Fruit fly (Drosophila melanogaster): ENCODE results near the gene Ref1.
A peak's percentile ranks its signal among the peaks of the same experiment; 100 is the strongest.

The Ref1 gene

DNA sequence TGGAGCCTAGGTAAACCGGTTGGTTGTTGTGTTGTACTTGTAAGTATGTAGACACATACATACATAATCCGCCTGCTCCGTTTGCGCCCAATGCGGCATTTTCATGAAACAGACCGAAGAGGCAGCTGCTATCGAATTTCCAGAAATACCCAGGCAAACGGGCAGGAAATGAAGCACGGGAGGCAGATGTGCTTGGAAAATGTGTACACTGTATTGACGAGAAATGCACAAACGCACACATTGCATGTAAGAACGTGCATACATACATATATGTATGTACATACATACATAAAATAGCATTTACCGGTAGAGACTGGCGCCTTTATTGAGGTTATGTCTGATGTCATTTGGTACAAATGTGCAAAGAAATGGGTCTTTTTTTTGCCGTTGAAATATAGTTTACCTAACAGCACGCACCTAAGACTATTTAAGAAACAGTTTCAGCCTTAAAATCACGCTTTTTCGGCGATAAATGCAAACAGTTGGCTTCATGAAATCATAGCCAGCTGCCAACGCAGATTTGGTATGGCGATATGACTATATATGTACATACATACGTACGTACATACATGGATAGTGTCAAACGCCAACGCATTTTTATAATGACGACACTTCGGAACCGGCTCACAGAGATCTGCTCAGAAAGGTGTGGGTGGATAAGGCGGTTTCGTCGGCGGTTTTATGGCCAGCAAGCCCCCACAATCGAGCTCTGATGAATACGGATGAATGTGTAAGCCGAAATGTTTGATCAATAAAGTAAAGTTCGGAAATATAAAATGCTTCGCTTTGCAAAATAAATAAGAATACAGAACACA lies 9.5 kb upstream of the Ref1 start (continued):
- TF ChIP-seq CG5953 (GFP tag; IDR thresholded peaks at IDR 0.05) (no peak), abd-A (tag; optimal IDR thresholded peaks at IDR 0.05) (peak; percentile 29), CG12744 (GFP tag; optimal IDR thresholded peaks at IDR 0.05) (no peak), trem (tag; optimal IDR thresholded peaks at IDR 0.05) (no peak), CG30431 (GFP tag; optimal IDR thresholded peaks at IDR 0.05) (no peak), Fer2 (tag; optimal IDR thresholded peaks at IDR 0.05) (no peak), CG2116 (GFP tag; optimal IDR thresholded peaks at IDR 0.05) (peak; percentile 17), Nf-YB (GFP tag; optimal IDR thresholded peaks at IDR 0.05) (no peak), Sry-β (GFP tag; optimal IDR thresholded peaks at IDR 0.05) (no peak), az2 (GFP tag; optimal IDR thresholded peaks at IDR 0.05) (no peak), CG3407 (GFP tag; optimal IDR thresholded peaks at IDR 0.05) (no peak), Dp (GFP tag; optimal IDR thresholded peaks at IDR 0.05) (no peak), CG9727 (GFP tag; optimal IDR thresholded peaks at IDR 0.05) (no peak), tap (tag; optimal IDR thresholded peaks at IDR 0.05) (peak; percentile 15), Max (GFP tag; optimal IDR thresholded peaks at IDR 0.05) (no peak), CG12769 (tag; optimal IDR thresholded peaks at IDR 0.05) (peak; percentile 23), zen (tag; optimal IDR thresholded peaks at IDR 0.05) (no peak), Elba2 (GFP tag; optimal IDR thresholded peaks at IDR 0.05) (no peak), sens (GFP tag) (peak; percentile 78), emc (GFP tag; optimal IDR thresholded peaks at IDR 0.05) (no peak), exex (tag; optimal IDR thresholded peaks at IDR 0.05) (no peak), CG16813 (GFP tag; IDR thresholded peaks at IDR 0.05; ENCODE audit: partially characterized antibody) (no peak), ham (GFP tag; IDR thresholded peaks at IDR 0.05) (no peak), sim (GFP tag; IDR thresholded peaks at IDR 0.05) (no peak), pnt (GFP tag; optimal IDR thresholded peaks at IDR 0.05) (no peak), wor (GFP tag; IDR thresholded peaks at IDR 0.05) (no peak), scrt (GFP tag; optimal IDR thresholded peaks at IDR 0.05) (no peak), da (GFP tag; optimal IDR thresholded peaks at IDR 0.05) (peak; percentile 53), Vsx1 (GFP tag; optimal IDR thresholded peaks at IDR 0.05) (no peak), CG9817 (tag; optimal IDR thresholded peaks at IDR 0.05) (no peak), btn (GFP tag; optimal IDR thresholded peaks at IDR 0.05) (no peak), Kr (GFP tag; optimal IDR thresholded peaks at IDR 0.05) (no peak), HLH54F (GFP tag; optimal IDR thresholded peaks at IDR 0.05) (no peak), H15 (GFP tag; IDR thresholded peaks at IDR 0.05) (no peak), pita (GFP tag; optimal IDR thresholded peaks at IDR 0.05) (no peak), fd102C (GFP tag; optimal IDR thresholded peaks at IDR 0.05) (no peak), twi (tag; optimal IDR thresholded peaks at IDR 0.05) (peak; percentile 81), dati (GFP tag; IDR thresholded peaks at IDR 0.05) (no peak), CG15011 (GFP tag; optimal IDR thresholded peaks at IDR 0.05) (no peak), Oli (tag; optimal IDR thresholded peaks at IDR 0.05) (no peak), jumu (GFP tag; optimal IDR thresholded peaks at IDR 0.05) (no peak), CG2712 (tag; optimal IDR thresholded peaks at IDR 0.05) (no peak), CG7839 (tag; optimal IDR thresholded peaks at IDR 0.05) (no peak), CG34422 (GFP tag; IDR thresholded peaks at IDR 0.05) (peak; percentile 70; the same call in 1 of the 3 replicates), Nf-YA (GFP tag; IDR thresholded peaks at IDR 0.05) (no peak), CG15514 (GFP tag; optimal IDR thresholded peaks at IDR 0.05) (peak; percentile 88), ci (GFP tag; IDR thresholded peaks at IDR 0.05) (peak; percentile 53; the same call in 1 of the 3 replicates), CG10431 (GFP tag; optimal IDR thresholded peaks at IDR 0.05) (peak; percentile 34), zfh2 (GFP tag; optimal IDR thresholded peaks at IDR 0.05) (no peak)

All from whole organism, embryonic.